Fruit fly (Drosophila melanogaster) whole organism, prepupa: ENCODE measurements around the gene Spec2.

Source experiments
- CG11762 ChIP-seq: fragments of 200-800 bp; sonication (Bioruptor generic); optimal IDR thresholded peaks from 3 replicates; lab custom pipeline; 2016; ENCODE audit warnings: missing biosample characterization, missing genetic modification characterization; ENCODE audit not compliant: insufficient read depth
- CG15336 ChIP-seq: fragments of 200-800 bp; sonication (Bioruptor generic); IDR thresholded peaks from 2 replicates; pipeline ENCODE4 v1.3.6; 2022; ENCODE audit warnings: missing biosample characterization, missing genetic modification characterization
- CG4318 ChIP-seq: fragments of 200-800 bp; sonication (Bioruptor generic); optimal IDR thresholded peaks from 3 replicates; lab custom pipeline; 2017; ENCODE audit warnings: missing biosample characterization, mild to moderate bottlenecking, missing genetic modification characterization
- Eip93F ChIP-seq: fragments of 200-800 bp; sonication (Bioruptor generic); optimal IDR thresholded peaks from 2 replicates; lab custom pipeline; 2016; ENCODE audit warnings: missing biosample characterization, mild to moderate bottlenecking, missing genetic modification characterization
- Sox102F ChIP-seq: fragments of 200-800 bp; sonication (Bioruptor generic); optimal IDR thresholded peaks from 2 replicates; lab custom pipeline; 2016; ENCODE audit warnings: missing biosample characterization, mild to moderate bottlenecking, missing genetic modification characterization
- dsx ChIP-seq: fragments of 200-800 bp; optimal IDR thresholded peaks from 3 replicates; lab custom pipeline; 2019; ENCODE audit warnings: missing biosample characterization, mild to moderate bottlenecking, missing genetic modification characterization, moderate library complexity; ENCODE audit not compliant: poor library complexity, severe bottlenecking
- pdm3 ChIP-seq: fragments of 200-800 bp; sonication (Bioruptor generic); optimal IDR thresholded peaks from 3 replicates; lab custom pipeline; 2016; ENCODE audit warnings: missing biosample characterization, missing genetic modification characterization
- salr ChIP-seq, 2 experiments: fragments of 200-800 bp; sonication (Bioruptor generic); optimal IDR thresholded peaks; 3 replicates each; lab custom pipeline; 2016 to 2018; ENCODE audit warnings: missing biosample characterization in 2 of 2, missing genetic modification characterization in 2 of 2, mild to moderate bottlenecking in 1 of 2
- ss ChIP-seq, 2 experiments: fragments of 200-800 bp; sonication (Bioruptor generic); optimal IDR thresholded peaks; 2 replicates in 1 of 2; 3 replicates in 1 of 2; lab custom pipeline; 2017 to 2018; ENCODE audit warnings: mild to moderate bottlenecking in 2 of 2, missing biosample characterization in 2 of 2, missing genetic modification characterization in 2 of 2, moderate library complexity in 1 of 2

DNA sequence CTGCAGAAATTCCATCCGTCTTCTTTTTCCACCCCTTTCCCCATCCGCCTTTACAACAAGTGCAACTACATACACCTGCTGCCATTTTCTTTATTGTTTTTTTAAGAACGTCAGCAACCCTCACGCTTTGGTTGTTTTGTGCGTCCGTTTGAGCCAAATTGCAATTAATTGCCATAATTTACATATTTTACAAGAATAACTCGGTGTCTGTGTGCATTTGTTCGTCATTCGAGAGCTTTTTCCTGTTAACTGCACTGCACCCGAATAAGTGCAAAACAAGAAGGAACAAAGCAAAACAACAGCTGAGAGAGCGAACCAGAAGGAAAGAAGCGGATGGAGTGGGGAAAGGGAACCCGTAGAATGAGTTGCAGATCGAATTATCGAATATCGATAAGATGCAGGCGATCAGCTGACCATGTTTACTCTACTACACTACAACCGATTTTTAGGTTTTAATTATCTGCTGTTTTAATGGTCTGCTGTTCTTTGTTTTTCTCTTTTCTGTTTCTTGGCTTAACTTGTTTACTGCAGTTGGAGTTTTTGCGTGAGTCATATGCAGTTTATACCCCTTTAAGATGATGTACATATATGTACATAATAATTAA is 46.8 kb upstream of the Spec2 start:
- TF ChIP-seq salr (GFP tag; optimal IDR thresholded peaks at IDR 0.05; lab: Kevin White, UChicago), result no peak
- no peak for TF ChIP-seq Eip93F (GFP tag; lab: Kevin White, UChicago)
- TF ChIP-seq ss (GFP tag; optimal IDR thresholded peaks at IDR 0.05; lab: Kevin White, UChicago), result peak in 1 of 2 experiments; percentile 53
- TF ChIP-seq CG15336 (GFP tag; lab: Robert Waterston, UW), result no peak
- peak; percentile 11 for TF ChIP-seq pdm3 (GFP tag; lab: Kevin White, UChicago)
- TF ChIP-seq CG4318 (GFP tag; lab: Kevin White, UChicago), result no peak
- TF ChIP-seq dsx (GFP tag; lab: Kevin White, UChicago), result peak; percentile 24
- no peak for TF ChIP-seq Sox102F (GFP tag; lab: Kevin White, UChicago)
- TF ChIP-seq CG11762 (GFP tag; lab: Kevin White, UChicago), result no peak
